Fruit fly (Drosophila melanogaster) whole organism, embryonic: Measurements from ENCODE around the gene Drsl1.
A peak's percentile ranks its signal among the peaks of the same experiment; 100 is the strongest.

Experiments used
- CG10147 ChIP-seq: fragments of 200-800 bp; sonication (Bioruptor generic); optimal IDR thresholded peaks from 2 replicates; lab custom pipeline; 2019; ENCODE audit warnings: missing biosample characterization, mild to moderate bottlenecking, missing genetic modification characterization, moderate library complexity
- CG11696 ChIP-seq: fragments of 200-800 bp; sonication (Bioruptor generic); IDR thresholded peaks from 2 replicates; pipeline ENCODE4 v1.3.6; 2022; ENCODE audit warnings: missing biosample characterization, missing genetic modification characterization
- CG12155 ChIP-seq: fragments of 200-800 bp; sonication (Bioruptor generic); optimal IDR thresholded peaks from 3 replicates; lab custom pipeline; 2016; ENCODE audit warnings: missing biosample characterization, missing genetic modification characterization
- CG14710 ChIP-seq: fragments of 200-800 bp; sonication (Bioruptor generic); optimal IDR thresholded peaks from 3 replicates; lab custom pipeline; 2019; ENCODE audit warnings: missing biosample characterization, mild to moderate bottlenecking, missing genetic modification characterization, moderate library complexity
- CG15269 ChIP-seq: fragments of 200-800 bp; sonication (Bioruptor generic); optimal IDR thresholded peaks from 2 replicates; lab custom pipeline; 2018; ENCODE audit warnings: missing biosample characterization, mild to moderate bottlenecking, missing genetic modification characterization, moderate library complexity
- CG1603 ChIP-seq: fragments of 200-800 bp; sonication (Bioruptor generic); optimal IDR thresholded peaks from 2 replicates; lab custom pipeline; 2019; ENCODE audit warnings: missing biosample characterization, mild to moderate bottlenecking, missing genetic modification characterization, moderate library complexity
- CG16779 ChIP-seq: fragments of 200-800 bp; sonication (Bioruptor generic); IDR thresholded peaks from 2 replicates; pipeline ENCODE4 v1.3.6; 2022; ENCODE audit warnings: missing biosample characterization, missing genetic modification characterization
- CG17829 ChIP-seq: fragments of 200-800 bp; optimal IDR thresholded peaks from 2 replicates; lab custom pipeline; 2019; ENCODE audit warnings: missing biosample characterization, mild to moderate bottlenecking, missing genetic modification characterization, moderate library complexity
- CG18764 ChIP-seq: fragments of 200-800 bp; sonication (Bioruptor generic); optimal IDR thresholded peaks from 3 replicates; lab custom pipeline; 2016; ENCODE audit warnings: missing biosample characterization, missing genetic modification characterization
- CG31441 ChIP-seq: fragments of 200-800 bp; sonication (Bioruptor generic); IDR thresholded peaks from 2 replicates; pipeline ENCODE4 v1.3.6; 2022; ENCODE audit warnings: missing biosample characterization, missing genetic modification characterization
- CG33213 ChIP-seq: fragments of 200-800 bp; sonication (Bioruptor generic); optimal IDR thresholded peaks from 3 replicates; lab custom pipeline; 2016; ENCODE audit warnings: missing biosample characterization, missing genetic modification characterization
- CG4617 ChIP-seq: fragments of 200-800 bp; sonication (Bioruptor generic); optimal IDR thresholded peaks from 3 replicates; lab custom pipeline; 2016; ENCODE audit warnings: missing biosample characterization, missing genetic modification characterization, borderline replicate concordance
- CG5953 ChIP-seq: fragments of 200-800 bp; sonication (Bioruptor generic); IDR thresholded peaks from 2 replicates; pipeline ENCODE4 v1.3.6; 2022; ENCODE audit warnings: missing biosample characterization, missing genetic modification characterization
- CG6689 ChIP-seq: fragments of 200-800 bp; sonication (Bioruptor generic); IDR thresholded peaks from 2 replicates; pipeline ENCODE4 v1.3.6; 2022; ENCODE audit warnings: missing biosample characterization, missing genetic modification characterization
- CG6813 ChIP-seq: fragments of 200-800 bp; sonication (Bioruptor generic); optimal IDR thresholded peaks from 2 replicates; lab custom pipeline; 2017; ENCODE audit warnings: missing biosample characterization, missing genetic modification characterization, mild to moderate bottlenecking, moderate library complexity, missing genetic modification reagents
- CG7357 ChIP-seq: fragments of 200-800 bp; sonication (Bioruptor generic); IDR thresholded peaks from 3 replicates; pipeline ENCODE4 v1.3.6; 2022; ENCODE audit warnings: missing biosample characterization, missing genetic modification characterization
- CG7372 ChIP-seq: fragments of 200-800 bp; sonication (Bioruptor generic); IDR thresholded peaks from 2 replicates; pipeline ENCODE4 v1.3.6; 2022; ENCODE audit warnings: missing biosample characterization, missing genetic modification characterization
- CG8765 ChIP-seq: fragments of 200-800 bp; sonication (Bioruptor generic); IDR thresholded peaks from 2 replicates; pipeline ENCODE4 v1.3.6; 2022; ENCODE audit warnings: missing biosample characterization, missing genetic modification characterization
- CG9817 ChIP-seq: fragments of 200-800 bp; sonication (Bioruptor generic); optimal IDR thresholded peaks from 2 replicates; lab custom pipeline; 2018; ENCODE audit warnings: missing biosample characterization, mild to moderate bottlenecking, missing genetic modification characterization, moderate library complexity
- CHES-1-like ChIP-seq: fragments of 200-800 bp; sonication (Bioruptor generic); optimal IDR thresholded peaks from 2 replicates; lab custom pipeline; 2016; ENCODE audit warnings: missing biosample characterization, missing genetic modification characterization
- Dip3 ChIP-seq: fragments of 200-800 bp; sonication (Bioruptor generic); optimal IDR thresholded peaks from 3 replicates; lab custom pipeline; 2016; ENCODE audit warnings: missing biosample characterization, missing genetic modification characterization
- E2f2 ChIP-seq: fragments of 200-800 bp; sonication (Bioruptor generic); IDR thresholded peaks from 2 replicates; pipeline ENCODE4 v1.3.6; 2022; ENCODE audit warnings: missing biosample characterization, missing genetic modification characterization
- GATAe ChIP-seq: fragments of 200-800 bp; sonication (Bioruptor generic); conservative IDR thresholded peaks from 2 replicates; pipeline ENCODE4 v1.3.6; 2022; ENCODE audit warnings: missing biosample characterization, missing genetic modification characterization
- HLH4C ChIP-seq: fragments of 200-800 bp; sonication (Bioruptor generic); IDR thresholded peaks from 3 replicates; pipeline ENCODE4 v1.3.6; 2022; ENCODE audit warnings: missing biosample characterization, missing genetic modification characterization; ENCODE audit not compliant: partially characterized antibody
- HLHmδ ChIP-seq: fragments of 200-800 bp; sonication (Bioruptor generic); optimal IDR thresholded peaks from 2 replicates; lab custom pipeline; 2018; ENCODE audit warnings: missing biosample characterization, mild to moderate bottlenecking, missing genetic modification characterization, moderate library complexity
- Hmx ChIP-seq: fragments of 200-800 bp; sonication (Bioruptor generic); optimal IDR thresholded peaks from 2 replicates; lab custom pipeline; 2016; ENCODE audit warnings: missing biosample characterization, missing genetic modification characterization
- MESR4 ChIP-seq: fragments of 200-800 bp; sonication (Bioruptor generic); optimal IDR thresholded peaks from 2 replicates; lab custom pipeline; 2018; ENCODE audit warnings: missing biosample characterization, mild to moderate bottlenecking, missing genetic modification characterization, moderate library complexity
- Rfx ChIP-seq: fragments of 200-800 bp; sonication (Bioruptor generic); IDR thresholded peaks from 2 replicates; pipeline ENCODE4 v1.3.6; 2022; ENCODE audit warnings: missing biosample characterization, missing genetic modification characterization
- Scr ChIP-seq: fragments of 200-800 bp; sonication (Bioruptor generic); IDR thresholded peaks from 2 replicates; pipeline ENCODE4 v1.3.6; 2022; ENCODE audit warnings: missing biosample characterization, missing genetic modification characterization; ENCODE audit not compliant: partially characterized antibody
- YL-1 ChIP-seq: fragments of 200-800 bp; sonication (Bioruptor generic); optimal IDR thresholded peaks from 3 replicates; lab custom pipeline; 2017; ENCODE audit warnings: missing biosample characterization, mild to moderate bottlenecking, missing genetic modification characterization
- ato ChIP-seq: fragments of 200-800 bp; sonication (Bioruptor generic); IDR thresholded peaks from 2 replicates; pipeline ENCODE4 v1.3.6; 2022; ENCODE audit warnings: missing biosample characterization, missing genetic modification characterization; ENCODE audit not compliant: partially characterized antibody
- bab2 ChIP-seq: fragments of 200-800 bp; sonication (Bioruptor generic); optimal IDR thresholded peaks from 2 replicates; lab custom pipeline; 2016; ENCODE audit warnings: missing biosample characterization, missing genetic modification characterization
- bbx ChIP-seq: fragments of 200-800 bp; sonication (Bioruptor generic); IDR thresholded peaks from 2 replicates; pipeline ENCODE4 v1.3.6; 2022; ENCODE audit warnings: missing biosample characterization, missing genetic modification characterization; ENCODE audit not compliant: partially characterized antibody
- bowl ChIP-seq: fragments of 200-800 bp; sonication (Bioruptor generic); IDR thresholded peaks from 2 replicates; pipeline ENCODE4 v1.3.6; 2022; ENCODE audit warnings: missing biosample characterization, missing genetic modification characterization
- br ChIP-seq: fragments of >200 bp; optimal IDR thresholded peaks from 2 replicates; lab custom pipeline; 2017
- crc ChIP-seq: fragments of 200-800 bp; sonication (Bioruptor generic); optimal IDR thresholded peaks from 2 replicates; lab custom pipeline; 2016; ENCODE audit warnings: missing biosample characterization, missing genetic modification characterization
- fd64A ChIP-seq: fragments of 200-800 bp; sonication (Bioruptor generic); optimal IDR thresholded peaks from 3 replicates; lab custom pipeline; 2018; ENCODE audit warnings: missing biosample characterization, mild to moderate bottlenecking, missing genetic modification characterization
- hb ChIP-seq: fragments of 200-800 bp; sonication (Bioruptor generic); IDR thresholded peaks from 3 replicates; pipeline ENCODE4 v1.3.6; 2022; ENCODE audit warnings: missing biosample characterization, missing genetic modification characterization; ENCODE audit not compliant: partially characterized antibody
- hbn ChIP-seq: fragments of 200-800 bp; sonication (Bioruptor generic); IDR thresholded peaks from 2 replicates; pipeline ENCODE4 v1.3.6; 2022; ENCODE audit warnings: missing biosample characterization, missing genetic modification characterization; ENCODE audit not compliant: partially characterized antibody
- kah ChIP-seq: fragments of 200-800 bp; sonication (Bioruptor generic); optimal IDR thresholded peaks from 2 replicates; lab custom pipeline; 2018; ENCODE audit warnings: missing biosample characterization, mild to moderate bottlenecking, missing genetic modification characterization
- lilli ChIP-seq: fragments of 200-800 bp; sonication (Bioruptor generic); optimal IDR thresholded peaks from 3 replicates; lab custom pipeline; 2016; ENCODE audit warnings: missing biosample characterization, missing genetic modification characterization
- lmd ChIP-seq: fragments of 200-800 bp; sonication (Bioruptor generic); IDR thresholded peaks from 2 replicates; pipeline ENCODE4 v1.3.6; 2022; ENCODE audit warnings: missing biosample characterization, missing genetic modification characterization
- pan ChIP-seq, 4 experiments: fragments of >200 bp in 3 of 4; fragments of 200-800 bp in 1 of 4; sonication (Bioruptor generic) in 1 of 4; optimal IDR thresholded peaks in 3 of 4; IDR thresholded peaks in 1 of 4; 2 replicates each; pipeline versions ENCODE4 v1.3.6 to Lab custom; 2017 to 2022; ENCODE audit warnings: missing biosample characterization in 2 of 4, missing genetic modification characterization in 2 of 4, mixed read lengths in 1 of 4
- ranshi ChIP-seq: fragments of 200-800 bp; sonication (Bioruptor generic); IDR thresholded peaks from 2 replicates; pipeline ENCODE4 v1.3.6; 2022; ENCODE audit warnings: missing biosample characterization, missing genetic modification characterization
- repo ChIP-seq: fragments of 200-800 bp; sonication (Bioruptor generic); optimal IDR thresholded peaks from 2 replicates; lab custom pipeline; 2016; ENCODE audit warnings: missing biosample characterization, missing genetic modification characterization
- slbo ChIP-seq: fragments of 200-800 bp; sonication (Bioruptor generic); IDR thresholded peaks from 2 replicates; pipeline ENCODE4 v1.3.6; 2022; ENCODE audit warnings: missing biosample characterization, missing genetic modification characterization
- slou ChIP-seq: fragments of 200-800 bp; sonication (Bioruptor generic); optimal IDR thresholded peaks from 3 replicates; lab custom pipeline; 2016; ENCODE audit warnings: missing biosample characterization, missing genetic modification characterization
- stwl ChIP-seq: fragments of 200-800 bp; sonication (Bioruptor generic); optimal IDR thresholded peaks from 3 replicates; lab custom pipeline; 2018; ENCODE audit warnings: missing biosample characterization, mild to moderate bottlenecking, missing genetic modification characterization, moderate library complexity
- vnd ChIP-seq: fragments of 200-800 bp; sonication (Bioruptor generic); IDR thresholded peaks from 3 replicates; pipeline ENCODE4 v1.3.6; 2022; ENCODE audit warnings: missing biosample characterization, missing genetic modification characterization; ENCODE audit not compliant: partially characterized antibody
- z ChIP-seq: fragments of 200-800 bp; sonication (Bioruptor generic); IDR thresholded peaks from 3 replicates; pipeline ENCODE4 v1.3.6; 2022; ENCODE audit warnings: missing biosample characterization, missing genetic modification characterization

Gene Drsl1

dm6 chr3L:3373994-3374623 lies 38.5 kb upstream of the Drsl1 start, which contains the start of the genes Ythdc1 and CG12010 (continued):
- TF ChIP-seq CG15269 (tag; lab: Kevin White, UChicago) (no peak), kah (peak; percentile 31), Hmx (no peak), ato (GFP tag; lab: Robert Waterston, UW) (peak; percentile 94), CG18764 (GFP tag; lab: Kevin White, UChicago) (no peak), CG8765 (no peak), CG33213 (GFP tag; lab: Kevin White, UChicago) (no peak), CG6813 (no peak), CG5953 (GFP tag; lab: Robert Waterston, UW) (no peak), Scr (GFP tag; lab: Robert Waterston, UW) (peak; percentile 88), CG17829 (tag; lab: Kevin White, UChicago) (peak; percentile 41), bab2 (no peak), pan (optimal IDR thresholded peaks at IDR 0.05; lab: Kevin White, UChicago) (no peak), pan (GFP tag; optimal IDR thresholded peaks at IDR 0.05 in 1 of 2, IDR thresholded peaks at IDR 0.05 in 1 of 2) (no peak), CG14710 (peak; percentile 63), CG10147 (GFP tag; lab: Kevin White, UChicago) (no peak), lmd (GFP tag; lab: Robert Waterston, UW) (no peak), CG4617 (peak; percentile 87), slbo (GFP tag; lab: Robert Waterston, UW) (no peak), bbx (GFP tag; lab: Robert Waterston, UW) (peak; percentile 93), CG12155 (GFP tag; lab: Kevin White, UChicago) (no peak), CG11696 (GFP tag; lab: Robert Waterston, UW) (no peak), stwl (tag; lab: Kevin White, UChicago) (peak; percentile 77), Rfx (GFP tag; lab: Robert Waterston, UW) (0 out of 2 replicates have a peak, but pooled peaks have one; percentile 23), crc (no peak), ranshi (no peak), CHES-1-like (peak; percentile 91), CG9817 (tag; lab: Kevin White, UChicago) (no peak), CG7372 (no peak), YL-1 (GFP tag; lab: Kevin White, UChicago) (peak; percentile 99), CG6689 (GFP tag; lab: Robert Waterston, UW) (no peak), hbn (GFP tag; lab: Robert Waterston, UW) (peak; percentile 75), CG16779 (GFP tag; lab: Robert Waterston, UW) (no peak), CG31441 (GFP tag; lab: Robert Waterston, UW) (no peak), repo (GFP tag; lab: Kevin White, UChicago) (no peak), vnd (peak; percentile 90), HLHmδ (GFP tag; lab: Kevin White, UChicago) (no peak), bowl (no peak), br (no peak), fd64A (GFP tag; lab: Kevin White, UChicago) (no peak), HLH4C (peak; percentile 94), MESR4 (peak; percentile 95), E2f2 (peak; percentile 65), CG7357 (GFP tag; lab: Robert Waterston, UW) (0 out of 3 replicates have a peak, but pooled peaks have one; percentile 21), GATAe (GFP tag; lab: Robert Waterston, UW) (no peak), lilli (GFP tag; lab: Kevin White, UChicago) (no peak), Dip3 (no peak), hb (GFP tag; lab: Robert Waterston, UW) (peak; percentile 92), slou (GFP tag; lab: Kevin White, UChicago) (no peak), CG1603 (tag; lab: Kevin White, UChicago) (no peak), z (GFP tag; lab: Robert Waterston, UW) (no peak)
